Fruit fly (Drosophila melanogaster) whole organism, prepupa: ENCODE results near the gene Mtr4.

Source experiments
- CG10631 ChIP-seq: fragments of 200-800 bp; sonication (Bioruptor generic); optimal IDR thresholded peaks from 2 replicates; lab custom pipeline; 2016; ENCODE audit warnings: missing biosample characterization, missing genetic modification characterization
- CG10669 ChIP-seq: fragments of 200-800 bp; sonication (Bioruptor generic); optimal IDR thresholded peaks from 3 replicates; lab custom pipeline; 2018; ENCODE audit warnings: missing biosample characterization, mild to moderate bottlenecking, missing genetic modification characterization, moderate library complexity
- CG11294 ChIP-seq: fragments of 200-800 bp; sonication (Bioruptor generic); IDR thresholded peaks from 2 replicates; pipeline ENCODE4 v1.3.6; 2022; ENCODE audit warnings: missing biosample characterization, missing genetic modification characterization
- CG11762 ChIP-seq: fragments of 200-800 bp; sonication (Bioruptor generic); optimal IDR thresholded peaks from 3 replicates; lab custom pipeline; 2016; ENCODE audit warnings: missing biosample characterization, missing genetic modification characterization; ENCODE audit not compliant: insufficient read depth
- CG11902 ChIP-seq: fragments of 200-800 bp; sonication (Bioruptor generic); optimal IDR thresholded peaks from 3 replicates; lab custom pipeline; 2016; ENCODE audit warnings: missing biosample characterization, missing genetic modification characterization
- CG15336 ChIP-seq: fragments of 200-800 bp; sonication (Bioruptor generic); IDR thresholded peaks from 2 replicates; pipeline ENCODE4 v1.3.6; 2022; ENCODE audit warnings: missing biosample characterization, missing genetic modification characterization
- CG1621 ChIP-seq: fragments of 200-800 bp; sonication (Bioruptor generic); optimal IDR thresholded peaks from 3 replicates; lab custom pipeline; 2018; ENCODE audit warnings: missing biosample characterization, mild to moderate bottlenecking, missing genetic modification characterization
- CG16779 ChIP-seq: fragments of 200-800 bp; sonication (Bioruptor generic); optimal IDR thresholded peaks from 3 replicates; lab custom pipeline; 2017; ENCODE audit warnings: missing biosample characterization, mild to moderate bottlenecking, missing genetic modification characterization
- CG3032 ChIP-seq: fragments of 200-800 bp; optimal IDR thresholded peaks from 2 replicates; lab custom pipeline; 2019; ENCODE audit warnings: missing biosample characterization, mild to moderate bottlenecking, missing genetic modification characterization, moderate library complexity
- CG31627 ChIP-seq: fragments of 200-800 bp; sonication (Bioruptor generic); optimal IDR thresholded peaks from 3 replicates; lab custom pipeline; 2016; ENCODE audit warnings: missing biosample characterization, missing genetic modification characterization
- CG32006 ChIP-seq: fragments of 200-800 bp; sonication (Bioruptor generic); optimal IDR thresholded peaks from 3 replicates; lab custom pipeline; 2017; ENCODE audit warnings: missing biosample characterization, mild to moderate bottlenecking, missing genetic modification characterization
- CG34406 ChIP-seq: fragments of 200-800 bp; sonication (Bioruptor generic); optimal IDR thresholded peaks from 3 replicates; lab custom pipeline; 2016; ENCODE audit warnings: missing biosample characterization, missing genetic modification characterization
- CG3919 ChIP-seq: fragments of 200-800 bp; sonication (Bioruptor generic); optimal IDR thresholded peaks from 3 replicates; lab custom pipeline; 2016; ENCODE audit warnings: missing biosample characterization, missing genetic modification characterization
- CG4318 ChIP-seq: fragments of 200-800 bp; sonication (Bioruptor generic); optimal IDR thresholded peaks from 3 replicates; lab custom pipeline; 2017; ENCODE audit warnings: missing biosample characterization, mild to moderate bottlenecking, missing genetic modification characterization
- CG6163 ChIP-seq: fragments of 200-800 bp; sonication (Bioruptor generic); IDR thresholded peaks from 3 replicates; pipeline ENCODE4 v1.3.6; 2022; ENCODE audit warnings: missing biosample characterization, missing genetic modification characterization
- CG6808 ChIP-seq: fragments of 200-800 bp; sonication (Bioruptor generic); optimal IDR thresholded peaks from 3 replicates; lab custom pipeline; 2017; ENCODE audit warnings: missing biosample characterization, missing genetic modification characterization, mild to moderate bottlenecking, moderate library complexity, missing genetic modification reagents
- CG6854 ChIP-seq: fragments of 200-800 bp; sonication (Bioruptor generic); optimal IDR thresholded peaks from 2 replicates; lab custom pipeline; 2017; ENCODE audit warnings: missing biosample characterization, mild to moderate bottlenecking, missing genetic modification characterization
- CG7368 ChIP-seq: fragments of 200-800 bp; sonication (Bioruptor generic); optimal IDR thresholded peaks from 3 replicates; lab custom pipeline; 2016; ENCODE audit warnings: missing biosample characterization, missing genetic modification characterization
- CG8119 ChIP-seq: fragments of 200-800 bp; sonication (Bioruptor generic); IDR thresholded peaks from 3 replicates; pipeline ENCODE4 v1.3.6; 2022; ENCODE audit warnings: missing biosample characterization, missing genetic modification characterization
- CG8319 ChIP-seq: fragments of 200-800 bp; sonication (Bioruptor generic); optimal IDR thresholded peaks from 3 replicates; lab custom pipeline; 2016; ENCODE audit warnings: missing biosample characterization, missing genetic modification characterization
- CG8632 ChIP-seq: fragments of 200-800 bp; sonication (Bioruptor generic); optimal IDR thresholded peaks from 3 replicates; lab custom pipeline; 2016; ENCODE audit warnings: missing biosample characterization, missing genetic modification characterization
- CG9139 ChIP-seq: fragments of 200-800 bp; sonication (Bioruptor generic); optimal IDR thresholded peaks from 3 replicates; lab custom pipeline; 2017; ENCODE audit warnings: missing biosample characterization, mild to moderate bottlenecking, missing genetic modification characterization
- Eip75B ChIP-seq: fragments of 200-800 bp; sonication (Bioruptor generic); optimal IDR thresholded peaks from 3 replicates; lab custom pipeline; 2016; ENCODE audit warnings: missing biosample characterization, missing genetic modification characterization
- Eip78C ChIP-seq: fragments of 200-800 bp; sonication (Bioruptor generic); peaks from one replicate; lab custom pipeline; 2016; ENCODE audit warnings: missing biosample characterization, missing genetic modification characterization
- Eip93F ChIP-seq: fragments of 200-800 bp; sonication (Bioruptor generic); optimal IDR thresholded peaks from 2 replicates; lab custom pipeline; 2016; ENCODE audit warnings: missing biosample characterization, mild to moderate bottlenecking, missing genetic modification characterization
- Ets21C ChIP-seq: fragments of 200-800 bp; sonication (Bioruptor generic); optimal IDR thresholded peaks from 3 replicates; lab custom pipeline; 2016; ENCODE audit warnings: missing biosample characterization, missing genetic modification characterization
- Ets96B ChIP-seq: fragments of 200-800 bp; optimal IDR thresholded peaks from 2 replicates; lab custom pipeline; 2019; ENCODE audit warnings: missing biosample characterization, mild to moderate bottlenecking, missing genetic modification characterization, moderate library complexity
- Hr38 ChIP-seq: sonication (Bioruptor generic); optimal IDR thresholded peaks from 2 replicates; lab custom pipeline; 2016; ENCODE audit warnings: missing biosample characterization, missing genetic modification characterization
- Hr39 ChIP-seq: fragments of 200-800 bp; sonication (Bioruptor generic); optimal IDR thresholded peaks from 2 replicates; lab custom pipeline; 2016; ENCODE audit warnings: missing biosample characterization, missing genetic modification characterization
- Hr4 ChIP-seq: fragments of 200-800 bp; sonication (Bioruptor generic); optimal IDR thresholded peaks from 3 replicates; lab custom pipeline; 2016; ENCODE audit warnings: missing biosample characterization, missing genetic modification characterization
- Lpt ChIP-seq: fragments of 200-800 bp; sonication (Bioruptor generic); optimal IDR thresholded peaks from 3 replicates; lab custom pipeline; 2016; ENCODE audit warnings: missing biosample characterization, missing genetic modification characterization
- Met ChIP-seq: fragments of 200-800 bp; sonication (Bioruptor generic); optimal IDR thresholded peaks from 3 replicates; lab custom pipeline; 2016; ENCODE audit warnings: missing biosample characterization, missing genetic modification characterization
- OdsH ChIP-seq: fragments of 200-800 bp; sonication (Bioruptor generic); optimal IDR thresholded peaks from 3 replicates; lab custom pipeline; 2016; ENCODE audit warnings: missing biosample characterization, missing genetic modification characterization
- Sox102F ChIP-seq: fragments of 200-800 bp; sonication (Bioruptor generic); optimal IDR thresholded peaks from 2 replicates; lab custom pipeline; 2016; ENCODE audit warnings: missing biosample characterization, mild to moderate bottlenecking, missing genetic modification characterization
- Sox14 ChIP-seq: fragments of 200-800 bp; sonication (Bioruptor generic); optimal IDR thresholded peaks from 3 replicates; lab custom pipeline; 2016; ENCODE audit warnings: missing biosample characterization, missing genetic modification characterization
- Sox15 ChIP-seq: fragments of 200-800 bp; sonication (Bioruptor generic); optimal IDR thresholded peaks from 3 replicates; lab custom pipeline; 2016; ENCODE audit warnings: missing biosample characterization, missing genetic modification characterization
- acj6 ChIP-seq: fragments of 200-800 bp; sonication (Bioruptor generic); optimal IDR thresholded peaks from 3 replicates; lab custom pipeline; 2016; ENCODE audit warnings: missing biosample characterization, missing genetic modification characterization
- dac ChIP-seq: fragments of 200-800 bp; sonication (Bioruptor generic); optimal IDR thresholded peaks from 2 replicates; lab custom pipeline; 2017; ENCODE audit warnings: missing biosample characterization, mild to moderate bottlenecking, missing genetic modification characterization
- dsx ChIP-seq: fragments of 200-800 bp; optimal IDR thresholded peaks from 3 replicates; lab custom pipeline; 2019; ENCODE audit warnings: missing biosample characterization, mild to moderate bottlenecking, missing genetic modification characterization, moderate library complexity; ENCODE audit not compliant: poor library complexity, severe bottlenecking
- eg ChIP-seq: fragments of 200-800 bp; sonication (Bioruptor generic); IDR thresholded peaks from 3 replicates; pipeline ENCODE4 v1.3.6; 2022; ENCODE audit warnings: missing biosample characterization, missing genetic modification characterization
- fd59A ChIP-seq: fragments of 200-800 bp; sonication (Bioruptor generic); optimal IDR thresholded peaks from 2 replicates; lab custom pipeline; 2017; ENCODE audit warnings: missing biosample characterization, mild to moderate bottlenecking, missing genetic modification characterization, missing genetic modification reagents
- fd85E ChIP-seq: fragments of 200-800 bp; sonication (Bioruptor generic); optimal IDR thresholded peaks from 3 replicates; lab custom pipeline; 2016; ENCODE audit warnings: missing biosample characterization, missing genetic modification characterization
- pdm3 ChIP-seq: fragments of 200-800 bp; sonication (Bioruptor generic); optimal IDR thresholded peaks from 3 replicates; lab custom pipeline; 2016; ENCODE audit warnings: missing biosample characterization, missing genetic modification characterization
- spab ChIP-seq: fragments of 200-800 bp; sonication (Bioruptor generic); optimal IDR thresholded peaks from 2 replicates; lab custom pipeline; 2017; ENCODE audit warnings: missing biosample characterization, mild to moderate bottlenecking, missing genetic modification characterization, missing genetic modification reagents
- ss ChIP-seq, 2 experiments: fragments of 200-800 bp; sonication (Bioruptor generic); optimal IDR thresholded peaks; 2 replicates in 1 of 2; 3 replicates in 1 of 2; lab custom pipeline; 2017 to 2018; ENCODE audit warnings: mild to moderate bottlenecking in 2 of 2, missing biosample characterization in 2 of 2, missing genetic modification characterization in 2 of 2, moderate library complexity in 1 of 2
- svp ChIP-seq: fragments of 200-800 bp; sonication (Bioruptor generic); peaks from one replicate; lab custom pipeline; 2016; ENCODE audit warnings: missing biosample characterization, missing genetic modification characterization
- topi ChIP-seq: fragments of 200-800 bp; sonication (Bioruptor generic); optimal IDR thresholded peaks from 3 replicates; lab custom pipeline; 2016; ENCODE audit warnings: missing biosample characterization, missing genetic modification characterization

Mtr4 gene

DNA sequence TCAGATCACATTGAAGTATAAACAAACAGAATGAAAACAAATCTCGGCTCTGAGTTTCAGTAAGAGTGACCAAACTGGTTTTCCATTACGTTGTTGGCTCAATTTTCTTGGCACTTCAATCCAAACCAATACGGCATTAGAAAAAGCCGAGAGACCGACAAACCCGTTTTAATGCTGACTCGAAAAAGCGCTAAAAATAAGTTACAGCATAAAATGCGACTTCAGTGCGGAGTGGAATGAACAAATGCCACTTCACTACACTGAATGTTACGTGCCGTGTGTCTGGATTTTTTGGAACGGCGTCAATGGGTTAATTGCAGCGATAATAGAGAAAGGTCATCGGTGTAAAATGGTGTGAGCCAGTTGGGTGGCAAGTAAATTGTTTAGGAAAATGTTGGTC lies 8.6 kb downstream of the Mtr4 start:
- TF ChIP-seq CG15336 (GFP tag; lab: Robert Waterston, UW) (0 out of 2 replicates have a peak, but pooled peaks have one; percentile 20), eg (peak; percentile 39; the same call in 2 of the 3 replicates), CG8319 (no peak)

DNA sequence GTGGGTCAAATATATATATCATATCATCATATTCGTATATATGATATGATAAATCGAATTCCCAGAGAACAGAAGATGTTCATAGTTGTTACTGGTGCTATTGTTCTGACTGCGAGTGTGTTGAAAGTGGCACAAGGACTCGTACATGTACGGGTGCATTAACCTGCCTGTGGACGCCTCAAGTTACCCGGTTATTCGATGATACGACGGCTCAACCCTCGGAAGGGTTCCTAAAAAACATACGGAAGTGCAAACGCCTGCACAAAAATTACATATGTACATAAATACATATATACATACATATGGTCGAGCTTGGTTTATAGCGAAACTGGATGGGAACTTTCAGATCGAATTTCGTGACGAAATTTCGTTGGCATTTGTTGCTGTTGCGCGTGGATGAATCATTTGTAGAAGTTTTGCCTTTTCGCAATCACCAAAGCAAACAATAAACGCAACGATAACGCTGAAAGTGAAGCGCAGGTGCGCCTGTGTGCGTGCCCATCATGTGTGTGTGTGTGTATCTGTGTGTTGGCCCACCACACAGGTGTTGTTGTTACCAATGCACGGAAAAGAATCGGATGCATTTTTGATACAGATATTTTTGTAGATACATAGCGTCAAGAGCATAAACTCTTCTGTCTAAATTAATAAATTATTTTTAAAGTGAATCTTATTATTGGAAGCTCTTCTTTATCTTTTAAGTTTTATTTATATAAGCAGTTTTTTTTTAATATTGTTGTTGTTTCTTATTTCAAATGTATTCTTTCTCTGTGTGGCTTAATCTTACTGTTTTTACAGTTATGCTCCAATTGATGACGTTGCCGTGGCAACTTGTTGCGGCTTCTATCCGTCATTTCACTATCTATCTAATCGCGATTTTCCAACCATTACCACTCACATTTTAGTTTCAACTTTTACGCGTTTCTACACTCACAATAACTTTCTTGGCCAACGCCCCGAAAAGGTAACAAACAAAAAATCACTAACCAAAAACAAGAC lies 9.6 kb downstream of the Mtr4 start:
- TF ChIP-seq Hr39 (peak; percentile 70), CG6854 (GFP tag; lab: Kevin White, UChicago) (peak; percentile 35), Ets21C (GFP tag; lab: Kevin White, UChicago) (peak; percentile 73), Lpt (GFP tag; lab: Kevin White, UChicago) (peak; percentile 67), CG34406 (GFP tag; lab: Kevin White, UChicago) (peak; percentile 90), CG31627 (peak; percentile 89), Met (GFP tag; lab: Kevin White, UChicago) (peak; percentile 78), CG6163 (GFP tag; lab: Robert Waterston, UW) (peak; percentile 88), spab (peak; percentile 72), pdm3 (GFP tag; lab: Kevin White, UChicago) (peak; percentile 83), Eip78C (peak; percentile 97), topi (peak; percentile 88), fd59A (GFP tag; lab: Kevin White, UChicago) (peak; percentile 40), Hr38 (GFP tag; lab: Kevin White, UChicago) (no peak), Hr4 (no peak), CG4318 (GFP tag; lab: Kevin White, UChicago) (peak; percentile 78), dsx (GFP tag; lab: Kevin White, UChicago) (no peak), CG7368 (peak; percentile 63), eg (peak; percentile 91), fd85E (GFP tag; lab: Kevin White, UChicago) (no peak), CG10669 (GFP tag; lab: Kevin White, UChicago) (peak; percentile 74), OdsH (GFP tag; lab: Kevin White, UChicago) (peak; percentile 85), CG9139 (GFP tag; lab: Kevin White, UChicago) (no peak), CG11902 (peak; percentile 71), dac (GFP tag; lab: Kevin White, UChicago) (no peak), Eip93F (GFP tag; lab: Kevin White, UChicago) (peak; percentile 27), CG11762 (GFP tag; lab: Kevin White, UChicago) (peak; percentile 73), CG8319 (peak; percentile 77), Eip75B (peak; percentile 77), Ets96B (tag; lab: Kevin White, UChicago) (peak; percentile 78), CG3919 (GFP tag; lab: Kevin White, UChicago) (peak; percentile 82), CG32006 (peak; percentile 89), CG1621 (tag; lab: Kevin White, UChicago) (no peak), Sox102F (peak; percentile 87), CG8632 (GFP tag; lab: Kevin White, UChicago) (peak; percentile 82), ss (GFP tag; optimal IDR thresholded peaks at IDR 0.05; lab: Kevin White, UChicago) (peak; percentile 27 to 29), CG16779 (tag; lab: Kevin White, UChicago) (peak; percentile 32), CG6808 (no peak), acj6 (GFP tag; lab: Kevin White, UChicago) (peak; percentile 88), CG8119 (GFP tag; lab: Robert Waterston, UW) (peak; percentile 91), CG15336 (GFP tag; lab: Robert Waterston, UW) (peak; percentile 93), Sox15 (peak; percentile 56), CG10631 (peak; percentile 78), svp (peak; percentile 93), CG3032 (tag; lab: Kevin White, UChicago) (peak; percentile 84), CG11294 (GFP tag; lab: Robert Waterston, UW) (peak; percentile 71), Sox14 (peak; percentile 74)
